Worm (Caenorhabditis elegans) whole organism, L2 larva: ENCODE data around the gene T19D12.1.

Source experiments
- F13H6.1 ChIP-seq: sonication (generic microtip); optimal IDR thresholded peaks from 2 replicates; lab custom pipeline; 2016; ENCODE audit warnings: missing genetic modification characterization, missing compliant biosample characterization
- R02D3.7 ChIP-seq: fragments of 150-350 bp; optimal IDR thresholded peaks from 2 replicates; lab custom pipeline; 2014; ENCODE audit warnings: missing biosample characterization, missing genetic modification characterization
- Y55F3AM.14 ChIP-seq: fragments of 200-800 bp; sonication (Bioruptor generic); optimal IDR thresholded peaks from 2 replicates; lab custom pipeline; 2018; ENCODE audit warnings: mild to moderate bottlenecking, missing genetic modification characterization, missing compliant biosample characterization
- ZK546.5 ChIP-seq: sonication (generic microtip); optimal IDR thresholded peaks from 2 replicates; lab custom pipeline; 2017; ENCODE audit warnings: missing biosample characterization, missing genetic modification characterization
- aly-2 ChIP-seq: fragments of 150-350 bp; optimal IDR thresholded peaks from 2 replicates; lab custom pipeline; 2014; ENCODE audit warnings: missing biosample characterization, missing genetic modification characterization
- ama-1 ChIP-seq: fragments of 150-350 bp; optimal IDR thresholded peaks from 2 replicates; lab custom pipeline; 2018; ENCODE audit warnings: inconsistent platforms
- blmp-1 ChIP-seq: sonication (generic microtip); optimal IDR thresholded peaks from 2 replicates; lab custom pipeline; 2017; ENCODE audit warnings: missing genetic modification characterization, mild to moderate bottlenecking, missing compliant biosample characterization, antibody characterized with exemption, moderate library complexity; ENCODE audit not compliant: insufficient read depth
- ceh-16 ChIP-seq: fragments of 150-350 bp; optimal IDR thresholded peaks from 2 replicates; lab custom pipeline; 2014; ENCODE audit warnings: missing biosample characterization, missing genetic modification characterization
- ceh-82 ChIP-seq: fragments of 150-350 bp; optimal IDR thresholded peaks from 2 replicates; lab custom pipeline; 2014; ENCODE audit warnings: missing biosample characterization, missing genetic modification characterization
- elt-1 ChIP-seq: fragments of 150-350 bp; optimal IDR thresholded peaks from 2 replicates; lab custom pipeline; 2014; ENCODE audit warnings: missing biosample characterization, missing genetic modification characterization
- elt-3 ChIP-seq: sonication (generic microtip); optimal IDR thresholded peaks from 2 replicates; lab custom pipeline; 2017; ENCODE audit warnings: missing biosample characterization, missing genetic modification characterization
- fos-1 ChIP-seq: fragments of 150-350 bp; optimal IDR thresholded peaks from 2 replicates; lab custom pipeline; 2014; ENCODE audit warnings: missing biosample characterization, missing genetic modification characterization
- gmeb-1 ChIP-seq: fragments of 150-350 bp; optimal IDR thresholded peaks from 2 replicates; lab custom pipeline; 2014; ENCODE audit warnings: missing biosample characterization, missing genetic modification characterization
- lin-11 ChIP-seq: fragments of 150-350 bp; sonication (generic microtip); optimal IDR thresholded peaks from 2 replicates; lab custom pipeline; 2014; ENCODE audit warnings: missing biosample characterization, missing genetic modification characterization, inconsistent platforms, mixed read lengths
- lin-13 ChIP-seq: fragments of 150-350 bp; optimal IDR thresholded peaks from 2 replicates; lab custom pipeline; 2014; ENCODE audit warnings: missing biosample characterization, missing genetic modification reagents, missing genetic modification characterization
- lin-39 ChIP-seq: fragments of 150-350 bp; optimal IDR thresholded peaks from 2 replicates; lab custom pipeline; 2014; ENCODE audit warnings: missing biosample characterization, missing genetic modification reagents, missing genetic modification characterization
- lsy-2 ChIP-seq, 2 experiments: fragments of 150-350 bp in 1 of 2; sonication (generic microtip) in 1 of 2; optimal IDR thresholded peaks; 2 replicates each; lab custom pipeline; 2014 to 2017; ENCODE audit warnings: missing biosample characterization in 2 of 2, missing genetic modification characterization in 2 of 2
- mab-5 ChIP-seq: fragments of 150-350 bp; optimal IDR thresholded peaks from 2 replicates; lab custom pipeline; 2014; ENCODE audit warnings: missing biosample characterization, missing genetic modification characterization
- mdl-1 ChIP-seq, 2 experiments: fragments of 150-350 bp in 1 of 2; sonication (generic microtip) in 1 of 2; optimal IDR thresholded peaks; 2 replicates each; lab custom pipeline; 2017; ENCODE audit warnings: missing biosample characterization in 2 of 2, missing genetic modification characterization in 2 of 2
- nhr-10 ChIP-seq: sonication (generic microtip); optimal IDR thresholded peaks from 2 replicates; lab custom pipeline; 2017; ENCODE audit warnings: missing biosample characterization, missing genetic modification characterization
- nhr-11 ChIP-seq: fragments of 150-350 bp; optimal IDR thresholded peaks from 2 replicates; lab custom pipeline; 2014; ENCODE audit warnings: missing biosample characterization, missing genetic modification characterization
- nhr-129 ChIP-seq: fragments of 150-350 bp; optimal IDR thresholded peaks from 2 replicates; lab custom pipeline; 2014; ENCODE audit warnings: missing biosample characterization, missing genetic modification characterization
- nhr-21 ChIP-seq: fragments of 150-350 bp; optimal IDR thresholded peaks from 2 replicates; lab custom pipeline; 2014; ENCODE audit warnings: missing biosample characterization, missing genetic modification characterization
- nhr-25 ChIP-seq: fragments of 150-350 bp; sonication (generic microtip); optimal IDR thresholded peaks from 3 replicates; lab custom pipeline; 2014; ENCODE audit warnings: missing biosample characterization, missing genetic modification characterization
- nhr-6 ChIP-seq: fragments of 150-350 bp; optimal IDR thresholded peaks from 2 replicates; lab custom pipeline; 2014; ENCODE audit warnings: missing biosample characterization, missing genetic modification characterization
- nhr-77 ChIP-seq: fragments of 150-350 bp; optimal IDR thresholded peaks from 2 replicates; lab custom pipeline; 2014; ENCODE audit warnings: missing biosample characterization, missing genetic modification characterization
- peb-1 ChIP-seq: fragments of 150-350 bp; optimal IDR thresholded peaks from 2 replicates; lab custom pipeline; 2014; ENCODE audit warnings: missing biosample characterization, missing genetic modification characterization
- skn-1 ChIP-seq: sonication (generic microtip); optimal IDR thresholded peaks from 2 replicates; lab custom pipeline; 2017; ENCODE audit warnings: missing biosample characterization, missing genetic modification characterization
- sma-3 ChIP-seq: sonication (generic microtip); optimal IDR thresholded peaks from 2 replicates; lab custom pipeline; 2016; ENCODE audit warnings: missing genetic modification reagents, missing genetic modification characterization, missing compliant biosample characterization
- sma-9 ChIP-seq, 2 experiments: fragments of 150-350 bp in 1 of 2; sonication (generic microtip) in 1 of 2; optimal IDR thresholded peaks; 2 replicates each; lab custom pipeline; 2014 to 2016; ENCODE audit warnings: missing genetic modification characterization in 2 of 2, mild to moderate bottlenecking in 1 of 2, missing biosample characterization in 1 of 2, missing compliant biosample characterization in 1 of 2, missing genetic modification reagents in 1 of 2, moderate library complexity in 1 of 2
- snpc-4 ChIP-seq: fragments of 150-350 bp; optimal IDR thresholded peaks from 2 replicates; lab custom pipeline; 2014; ENCODE audit warnings: missing biosample characterization, missing genetic modification characterization
- unc-39 ChIP-seq: fragments of 150-350 bp; optimal IDR thresholded peaks from 2 replicates; lab custom pipeline; 2014; ENCODE audit warnings: missing biosample characterization, missing genetic modification characterization
- unc-55 ChIP-seq: fragments of 150-350 bp; sonication (generic microtip); optimal IDR thresholded peaks from 3 replicates; lab custom pipeline; 2014; ENCODE audit warnings: missing biosample characterization, missing genetic modification reagents, missing genetic modification characterization
- unc-62 ChIP-seq: fragments of 150-350 bp; optimal IDR thresholded peaks from 2 replicates; lab custom pipeline; 2014; ENCODE audit warnings: missing biosample characterization, missing genetic modification reagents, missing genetic modification characterization
- zag-1 ChIP-seq: fragments of 150-350 bp; optimal IDR thresholded peaks from 2 replicates; lab custom pipeline; 2014; ENCODE audit warnings: missing biosample characterization, missing genetic modification characterization
- ztf-11 ChIP-seq: sonication (generic microtip); optimal IDR thresholded peaks from 2 replicates; lab custom pipeline; 2017; ENCODE audit warnings: missing biosample characterization, missing genetic modification characterization

T19D12.1 gene

ce11 chrII:6666598-6666997 lies at the start of gene T19D12.1:
Gene T19D12.1 (plus strand): TSS chrII:6666898.
- no peak for TF ChIP-seq Y55F3AM.14
- no peak for TF ChIP-seq nhr-6 (tag; lab: Kevin White, UChicago)
- TF ChIP-seq aly-2 (tag; lab: Kevin White, UChicago): no peak
- no peak for TF ChIP-seq nhr-21 (tag; lab: Kevin White, UChicago)
- TF ChIP-seq unc-39: no peak
- TF ChIP-seq ama-1 (lab: Kevin White, UChicago): no peak
- TF ChIP-seq ztf-11 (tag; lab: Kevin White, UChicago): no peak
- TF ChIP-seq snpc-4: no peak
- no peak for TF ChIP-seq sma-3 (GFP tag; lab: Kevin White, UChicago)
- TF ChIP-seq nhr-25 (tag; lab: Kevin White, UChicago): no peak
- TF ChIP-seq nhr-10 (tag; lab: Kevin White, UChicago): no peak
- no peak for TF ChIP-seq F13H6.1 (tag; lab: Kevin White, UChicago)
- no peak for TF ChIP-seq ceh-82 (tag; lab: Kevin White, UChicago)
- TF ChIP-seq ZK546.5 (tag; lab: Kevin White, UChicago): no peak
- no peak for TF ChIP-seq lin-39 (tag; lab: Kevin White, UChicago)
- TF ChIP-seq lsy-2 (tag; optimal IDR thresholded peaks at IDR 0.05; lab: Kevin White, UChicago): no peak
- no peak for TF ChIP-seq skn-1
- TF ChIP-seq ceh-16 (tag; lab: Kevin White, UChicago): no peak
- no peak for TF ChIP-seq R02D3.7 (tag; lab: Kevin White, UChicago)

DNA sequence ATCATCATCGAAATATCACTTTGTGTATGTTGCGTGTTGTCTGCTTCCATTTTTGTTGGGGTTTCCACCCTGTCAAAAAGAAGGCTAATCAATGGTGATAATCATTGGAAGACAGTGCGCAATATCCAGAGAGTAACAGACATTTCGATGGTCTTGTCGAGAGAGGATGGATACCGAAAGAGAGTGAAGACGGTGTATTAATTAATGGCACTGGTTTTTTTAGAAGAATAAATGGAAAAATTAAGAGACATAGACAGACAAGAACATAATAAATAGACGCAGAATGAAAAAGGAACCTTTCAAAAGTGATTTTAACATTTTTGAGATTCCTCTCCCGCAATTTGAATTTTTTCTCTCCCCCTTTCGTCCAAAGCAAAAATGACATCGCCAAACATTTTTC lies 47.7 kb upstream of the T19D12.1 start:
- TF ChIP-seq blmp-1 (tag; lab: Kevin White, UChicago) (peak; percentile 7), nhr-21 (tag; lab: Kevin White, UChicago) (peak; percentile 6), peb-1 (tag; lab: Kevin White, UChicago) (no peak), nhr-25 (tag; lab: Kevin White, UChicago) (peak; percentile 53), sma-3 (GFP tag; lab: Kevin White, UChicago) (peak; percentile 14), sma-9 (GFP tag; optimal IDR thresholded peaks at IDR 0.05; lab: Kevin White, UChicago) (peak; percentile 22), sma-9 (tag; optimal IDR thresholded peaks at IDR 0.05; lab: Kevin White, UChicago) (no peak)

- TF ChIP-seq sma-3 (GFP tag; lab: Kevin White, UChicago): no peak
- TF ChIP-seq Y55F3AM.14: no peak
- no peak for TF ChIP-seq elt-1 (tag; lab: Kevin White, UChicago)
- TF ChIP-seq unc-55 (GFP tag; lab: Kevin White, UChicago): no peak
- TF ChIP-seq mab-5 (tag; lab: Kevin White, UChicago): no peak
- TF ChIP-seq nhr-129 (tag; lab: Kevin White, UChicago): no peak
- TF ChIP-seq nhr-77: no peak
- TF ChIP-seq unc-62 (GFP tag; lab: Kevin White, UChicago): no peak
- no peak for TF ChIP-seq lin-11 (tag; lab: Kevin White, UChicago)
- TF ChIP-seq mdl-1 (tag; optimal IDR thresholded peaks at IDR 0.05; lab: Kevin White, UChicago): no peak
- TF ChIP-seq elt-3 (tag; lab: Kevin White, UChicago): no peak
- no peak for TF ChIP-seq lin-13 (GFP tag; lab: Kevin White, UChicago)
- no peak for TF ChIP-seq gmeb-1 (tag; lab: Kevin White, UChicago)
- no peak for TF ChIP-seq peb-1 (tag; lab: Kevin White, UChicago)
- TF ChIP-seq nhr-11 (tag; lab: Kevin White, UChicago): no peak
- no peak for TF ChIP-seq zag-1
These were observed 44.8 kb upstream of the T19D12.1 start, which contains the start of gene F54H5.3 for ce11 chrII:6621886-6622285. Gene F54H5.3 (plus strand): TSS chrII:6622186.

ce11 chrII:6625302-6625701 lies 41.4 kb upstream of the T19D12.1 start, which contains the start of gene F54H5.14:
Gene F54H5.14 (minus strand): TSS chrII:6625402.
- TF ChIP-seq nhr-21 (tag; lab: Kevin White, UChicago): no peak
- TF ChIP-seq fos-1 (tag; lab: Kevin White, UChicago): peak; percentile 0
- TF ChIP-seq, all 48 proteins: peak for 1
